Worm (Caenorhabditis elegans) whole organism, L4/young adult: ENCODE data around the gene mboa-2.

Experiments
- W03F9.2 ChIP-seq: fragments of 150-350 bp; optimal IDR thresholded peaks from 2 replicates; lab custom pipeline; 2014; ENCODE audit warnings: missing biosample characterization, missing genetic modification characterization
- dao-5 ChIP-seq: sonication (generic microtip); optimal IDR thresholded peaks from 2 replicates; lab custom pipeline; 2016; ENCODE audit warnings: missing genotype, missing genetic modification characterization, moderate library complexity, missing compliant biosample characterization
- him-1 ChIP-seq: sonication (generic microtip); optimal IDR thresholded peaks from 2 replicates; lab custom pipeline; 2016; ENCODE audit warnings: missing genotype, missing genetic modification reagents, missing genetic modification characterization, missing compliant biosample characterization

mboa-2 gene

ce11 chrV:11122466-11122865 lies at the start of gene mboa-2:
Gene mboa-2 (minus strand): TSS chrV:11122493.
- no peak for TF ChIP-seq him-1 (tag; lab: Kevin White, UChicago)
- peak; percentile 12 for TF ChIP-seq W03F9.2
- TF ChIP-seq dao-5 (tag; lab: Kevin White, UChicago) = no peak

ce11 chrV:11171906-11172305 lies 49.6 kb upstream of the mboa-2 start, which contains the start of gene T19C4.5:
Gene T19C4.5 (plus strand): TSS chrV:11172213.
- TF ChIP-seq him-1 (tag; lab: Kevin White, UChicago) (no peak), W03F9.2 (no peak), dao-5 (tag; lab: Kevin White, UChicago) (no peak)

DNA sequence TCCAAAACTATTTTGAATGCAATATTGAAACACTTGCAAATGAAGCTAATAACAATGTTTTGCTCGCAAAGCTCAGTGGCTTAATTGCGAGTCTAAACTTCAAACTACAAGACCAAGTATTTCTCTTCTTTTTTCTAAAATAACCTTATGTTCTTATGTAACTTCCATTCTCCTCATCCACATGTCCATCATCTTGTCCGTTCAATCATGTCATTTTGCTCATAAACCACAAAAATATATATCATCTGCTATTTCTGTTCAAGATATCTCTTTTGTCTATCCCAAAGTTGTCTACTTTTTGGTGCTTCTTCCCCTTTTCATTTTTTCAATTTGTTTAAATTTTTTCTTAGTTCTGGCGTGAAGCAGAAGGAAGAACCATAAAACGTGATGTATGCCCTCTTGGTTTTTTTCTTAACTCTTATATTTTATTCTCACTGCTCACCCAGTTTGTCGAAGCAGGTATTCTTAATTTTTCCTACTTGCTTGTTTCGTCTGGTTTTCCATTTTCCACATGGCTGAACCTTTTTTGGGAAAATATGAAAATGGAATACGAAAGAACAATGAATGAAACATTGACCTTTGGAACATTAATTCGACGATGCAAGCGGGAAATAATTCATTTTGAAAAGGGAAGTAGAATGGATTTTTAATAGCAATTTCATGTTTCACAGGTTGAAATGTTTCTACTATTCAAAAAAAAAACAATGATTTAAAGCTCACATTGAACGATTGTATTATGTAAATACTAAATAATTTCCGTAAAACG lies 48.5 kb upstream of the mboa-2 start:
- TF ChIP-seq him-1 (tag; lab: Kevin White, UChicago) (no peak), dao-5 (tag; lab: Kevin White, UChicago) (no peak), W03F9.2 (no peak)

DNA sequence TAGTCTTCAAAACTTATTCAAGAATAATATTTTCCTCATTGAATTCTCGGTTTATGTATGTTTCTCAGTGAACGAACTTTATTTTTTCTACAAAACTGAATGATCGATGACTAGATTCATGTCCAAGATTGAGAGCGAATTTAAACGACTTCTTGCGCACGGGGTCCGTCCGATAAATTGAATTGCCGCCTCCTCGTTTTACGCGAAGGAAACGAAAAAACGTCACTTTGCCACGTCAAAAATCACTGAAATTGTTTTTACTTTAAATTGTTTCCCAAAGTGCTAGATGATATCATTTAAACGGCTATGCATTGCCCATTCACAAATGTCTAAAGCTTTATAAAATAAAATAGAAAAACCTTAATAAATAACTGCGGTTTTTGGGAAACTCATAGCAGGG lies 45.5 kb upstream of the mboa-2 start:
- no peak for TF ChIP-seq W03F9.2
- no peak for TF ChIP-seq him-1 (tag; lab: Kevin White, UChicago)
- no peak for TF ChIP-seq dao-5 (tag; lab: Kevin White, UChicago)

DNA sequence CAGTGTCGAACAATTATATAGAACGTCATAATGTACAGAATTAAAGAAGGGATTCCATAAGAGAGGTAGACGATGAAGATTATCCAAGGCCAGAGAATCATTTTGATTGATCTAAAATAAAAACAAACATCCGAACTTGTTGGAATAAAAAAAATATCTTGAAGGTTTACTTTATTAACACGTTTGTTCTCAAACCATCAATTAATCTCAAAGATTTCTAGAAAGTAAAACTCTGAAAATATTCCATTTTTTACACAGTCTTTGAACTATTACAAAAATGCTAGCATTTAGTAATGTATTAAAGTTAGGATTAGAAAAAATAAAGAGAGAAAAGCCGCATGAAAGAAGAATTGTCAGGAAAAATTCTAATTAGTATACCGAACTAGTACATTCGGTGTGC lies 42.2 kb upstream of the mboa-2 start, which contains the start of gene srg-40:
Gene srg-40, minus strand, starts transcription at position 101 of the 400 bp plus-strand sequence.
- no peak for TF ChIP-seq W03F9.2
- no peak for TF ChIP-seq him-1 (tag; lab: Kevin White, UChicago)
- no peak for TF ChIP-seq dao-5 (tag; lab: Kevin White, UChicago)

DNA sequence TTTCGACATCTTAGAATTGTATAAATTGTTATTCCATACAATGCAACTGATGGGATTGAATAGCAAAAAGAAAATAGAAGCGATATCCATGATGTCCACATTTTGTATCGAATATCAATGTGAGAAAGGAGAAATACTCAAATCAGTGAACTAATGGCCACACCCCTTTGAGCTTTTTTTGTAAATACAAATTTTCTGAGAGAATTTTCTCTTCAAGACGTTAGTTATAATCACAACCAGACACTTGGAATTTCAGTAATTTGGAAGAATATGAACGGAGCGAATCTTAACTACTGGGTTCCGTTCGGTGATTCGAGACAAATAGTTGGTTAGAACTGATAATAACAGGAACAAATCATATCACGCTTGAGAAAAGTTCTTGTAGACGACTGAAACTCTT lies 39.5 kb upstream of the mboa-2 start, which contains the start of gene srg-41:
Gene srg-41, minus strand, starts transcription at position 101 of the 400 bp plus-strand sequence.
- TF ChIP-seq W03F9.2 = no peak
- no peak for TF ChIP-seq him-1 (tag; lab: Kevin White, UChicago)
- no peak for TF ChIP-seq dao-5 (tag; lab: Kevin White, UChicago)

ce11 chrV:11157947-11158346 lies 35.7 kb upstream of the mboa-2 start, which contains the start of gene srg-42:
Gene srg-42 (minus strand): TSS chrV:11158047.
- TF ChIP-seq him-1 (tag; lab: Kevin White, UChicago) = no peak
- no peak for TF ChIP-seq W03F9.2
- no peak for TF ChIP-seq dao-5 (tag; lab: Kevin White, UChicago)

DNA sequence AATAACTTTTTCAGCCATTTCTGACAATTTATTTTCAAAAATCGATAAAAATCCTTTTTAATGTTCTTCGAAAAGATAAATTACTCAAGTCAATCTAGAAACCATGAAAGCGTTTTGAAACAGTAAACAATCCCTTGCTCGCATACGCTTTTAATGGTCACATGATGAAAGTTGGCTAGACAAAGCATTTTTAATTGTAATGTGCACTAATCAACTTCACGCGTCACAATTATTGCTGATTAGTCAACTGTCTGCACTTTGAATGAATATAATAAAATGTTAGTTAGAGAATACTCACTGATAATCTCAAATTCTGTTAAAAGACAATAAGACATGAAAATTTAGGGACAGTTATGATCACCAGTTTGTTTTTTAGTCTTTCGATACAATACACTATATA lies 34.3 kb upstream of the mboa-2 start:
- TF ChIP-seq him-1 (tag; lab: Kevin White, UChicago) = no peak
- TF ChIP-seq W03F9.2 = no peak
- TF ChIP-seq dao-5 (tag; lab: Kevin White, UChicago) = no peak

DNA sequence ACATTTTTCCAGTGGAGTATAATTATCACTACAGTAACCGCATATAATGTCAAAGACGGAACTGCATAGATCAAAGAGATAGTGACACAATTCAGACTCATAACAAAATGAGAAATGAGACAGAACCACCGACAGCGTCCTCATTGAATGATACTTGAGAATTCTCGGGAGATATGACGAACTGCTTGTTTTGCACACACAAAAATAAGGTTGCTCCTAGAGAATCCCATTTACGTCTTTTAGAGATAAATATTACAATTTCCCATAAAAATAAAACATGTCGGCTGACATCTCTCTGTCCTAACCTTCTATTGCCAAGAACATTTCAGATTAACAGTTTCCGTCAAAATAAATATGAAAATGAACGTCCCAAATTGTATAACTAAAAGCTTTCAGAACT lies 33.3 kb upstream of the mboa-2 start, which contains the start of gene srg-38:
Gene srg-38, minus strand, starts transcription at position 101 of the 400 bp plus-strand sequence.
- TF ChIP-seq him-1 (tag; lab: Kevin White, UChicago) = no peak
- no peak for TF ChIP-seq dao-5 (tag; lab: Kevin White, UChicago)
- TF ChIP-seq W03F9.2 = no peak

DNA sequence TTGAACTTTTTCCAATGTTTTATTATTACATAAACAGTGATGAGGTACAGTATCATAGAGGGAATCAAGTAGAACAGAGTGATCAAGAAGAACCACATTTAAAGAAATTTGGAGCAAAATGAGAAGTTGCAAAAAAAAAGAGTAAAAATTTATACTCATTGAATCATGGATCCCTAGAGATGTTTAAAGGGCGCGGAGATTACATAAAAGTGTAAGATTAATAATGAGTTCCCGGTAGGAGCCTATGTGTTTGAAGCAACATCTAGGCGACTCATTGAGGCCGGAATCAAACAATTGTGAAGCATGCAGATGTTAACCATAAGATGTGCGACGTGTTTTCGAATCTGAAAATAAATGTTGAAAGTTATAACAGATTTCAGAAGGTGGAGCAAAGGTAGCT lies 30.0 kb upstream of the mboa-2 start, which contains the start of gene srg-39:
Gene srg-39, minus strand, starts transcription at position 101 of the 400 bp plus-strand sequence.
- TF ChIP-seq W03F9.2 = no peak
- no peak for TF ChIP-seq him-1 (tag; lab: Kevin White, UChicago)
- TF ChIP-seq dao-5 (tag; lab: Kevin White, UChicago) = no peak

- TF ChIP-seq him-1 (tag; lab: Kevin White, UChicago) (no peak), dao-5 (tag; lab: Kevin White, UChicago) (no peak), W03F9.2 (no peak)
Measured at ce11 chrV:11149405-11149804, 27.1 kb upstream of the mboa-2 start, which contains the start of gene T19C4.1. Gene T19C4.1 (plus strand): TSS chrV:11149705.

DNA sequence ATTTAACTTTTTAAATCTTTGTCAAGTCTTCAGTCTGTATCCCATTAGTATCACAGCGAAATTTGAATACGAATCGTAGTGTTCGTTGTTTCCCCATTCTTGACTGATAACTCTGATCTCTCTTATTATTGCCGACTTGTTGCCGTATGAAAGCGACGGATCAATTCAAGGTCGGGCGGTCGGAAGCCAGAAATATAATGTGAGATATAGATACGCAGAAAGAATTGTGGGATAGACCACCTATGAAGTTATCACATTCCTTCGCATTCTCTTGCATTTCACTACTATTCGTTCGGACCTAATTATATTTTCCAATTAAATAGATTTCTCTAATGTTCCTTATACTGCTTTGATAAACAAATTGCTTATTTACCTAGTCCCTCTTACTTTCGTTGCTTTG lies 26.7 kb upstream of the mboa-2 start:
- no peak for TF ChIP-seq dao-5 (tag; lab: Kevin White, UChicago)
- TF ChIP-seq him-1 (tag; lab: Kevin White, UChicago) = no peak
- no peak for TF ChIP-seq W03F9.2

ce11 chrV:11147780-11148144 lies 25.5 kb upstream of the mboa-2 start:
- no peak for TF ChIP-seq dao-5 (tag; lab: Kevin White, UChicago)
- TF ChIP-seq W03F9.2 = no peak
- no peak for TF ChIP-seq him-1 (tag; lab: Kevin White, UChicago)
